Worm (Caenorhabditis elegans): ENCODE measurements around the gene F36G9.15.

ce11 chrV:16002288-16002687 lies 14.3 kb upstream of the F36G9.15 start, which contains the start of gene nhr-63:
- TF ChIP-seq hpl-2 (GFP tag; optimal IDR thresholded peaks at IDR 0.05) = no peak
- TF ChIP-seq mdl-1 (tag; optimal IDR thresholded peaks at IDR 0.05) = no peak
- TF ChIP-seq lir-3 (tag; optimal IDR thresholded peaks at IDR 0.05; ENCODE audit: poor library complexity) = no peak
- no peak for TF ChIP-seq nhr-47 (tag; optimal IDR thresholded peaks at IDR 0.05)
